Worm (Caenorhabditis elegans): ENCODE results near the gene grd-4.

The grd-4 gene

ce11 chrX:8549026-8549425 lies 48.0 kb downstream of the grd-4 start, which contains the start of gene D2021.4:
Gene D2021.4, minus strand, starts transcription at chrX:8549073.
- TF ChIP-seq tbx-8 (GFP tag; optimal IDR thresholded peaks at IDR 0.05) = no peak
- TF ChIP-seq mls-2 (tag; optimal IDR thresholded peaks at IDR 0.05) = no peak
- TF ChIP-seq nhr-28 (tag; optimal IDR thresholded peaks at IDR 0.05) = no peak
- TF ChIP-seq ztf-11 (tag; optimal IDR thresholded peaks at IDR 0.05) = no peak
- no peak for TF ChIP-seq snpc-4 (tag; optimal IDR thresholded peaks at IDR 0.05)
- TF ChIP-seq ceh-43 (GFP tag; optimal IDR thresholded peaks at IDR 0.05) = no peak
- no peak for TF ChIP-seq elt-1 (tag; optimal IDR thresholded peaks at IDR 0.05; ENCODE audit: borderline replicate concordance, insufficient read depth)
- TF ChIP-seq unc-62 (GFP tag; optimal IDR thresholded peaks at IDR 0.05) = no peak
- TF ChIP-seq nhr-12 (tag; optimal IDR thresholded peaks at IDR 0.05) = no peak
- no peak for TF ChIP-seq sem-2 (GFP tag; optimal IDR thresholded peaks at IDR 0.05)
- TF ChIP-seq sptf-1 (tag; optimal IDR thresholded peaks at IDR 0.05) = no peak
- no peak for TF ChIP-seq ceh-39 (tag; optimal IDR thresholded peaks at IDR 0.05)
- no peak for TF ChIP-seq ces-1 (GFP tag; optimal IDR thresholded peaks at IDR 0.05)
- no peak for TF ChIP-seq unc-120 (tag; optimal IDR thresholded peaks at IDR 0.05; ENCODE audit: poor library complexity, severe bottlenecking)
- no peak for TF ChIP-seq blmp-1 (tag; optimal IDR thresholded peaks at IDR 0.05)

- no peak for TF ChIP-seq ces-1 (GFP tag; optimal IDR thresholded peaks at IDR 0.05)
- no peak for TF ChIP-seq lin-13 (tag; optimal IDR thresholded peaks at IDR 0.05)
Observed at ce11 chrX:8550099-8550498, 49.1 kb downstream of the grd-4 start.

Measured in whole organism, mixed stage, embryonic.